Worm (Caenorhabditis elegans) whole organism, late embryonic: Measurements from ENCODE around the gene ugtp-1.

Source experiments
- ceh-19 ChIP-seq: fragments of 200-800 bp; sonication (Bioruptor generic); optimal IDR thresholded peaks from 2 replicates; lab custom pipeline; 2018; ENCODE audit warnings: mild to moderate bottlenecking, missing genetic modification characterization, missing compliant biosample characterization
- eyg-1 ChIP-seq: sonication (generic microtip); optimal IDR thresholded peaks from 2 replicates; lab custom pipeline; 2016; ENCODE audit warnings: missing genotype, missing genetic modification characterization, missing compliant biosample characterization
- gmeb-2 ChIP-seq: sonication (generic microtip); optimal IDR thresholded peaks from 2 replicates; lab custom pipeline; 2016; ENCODE audit warnings: missing genetic modification characterization, inconsistent platforms, missing compliant biosample characterization
- pros-1 ChIP-seq: fragments of 150-350 bp; optimal IDR thresholded peaks from 2 replicates; lab custom pipeline; 2014; ENCODE audit warnings: missing biosample characterization, missing genetic modification reagents, missing genetic modification characterization
- rnt-1 ChIP-seq: sonication (generic microtip); optimal IDR thresholded peaks from 2 replicates; lab custom pipeline; 2016; ENCODE audit warnings: missing genetic modification characterization, missing compliant biosample characterization

ce11 chrIII:8731310-8731709 is 19.2 kb downstream of the ugtp-1 start, which contains the start of gene ZK370.4:
- TF ChIP-seq ceh-19 (GFP tag; lab: Kevin White, UChicago) = no peak
- TF ChIP-seq eyg-1 (tag; lab: Kevin White, UChicago) = no peak
- no peak for TF ChIP-seq rnt-1 (tag; lab: Kevin White, UChicago)
- no peak for TF ChIP-seq gmeb-2
- TF ChIP-seq pros-1 (tag; lab: Kevin White, UChicago) = no peak
